Fruit fly (Drosophila melanogaster) whole organism, embryonic: Measurements from ENCODE around the gene Arp10.

Source experiments
- Abd-B ChIP-seq: fragments of 200-800 bp; sonication (Bioruptor generic); optimal IDR thresholded peaks from 2 replicates; lab custom pipeline; 2018; ENCODE audit warnings: missing biosample characterization, mild to moderate bottlenecking, missing genetic modification characterization, moderate library complexity
- Aef1 ChIP-seq: fragments of 200-800 bp; sonication (Bioruptor generic); IDR thresholded peaks from 3 replicates; pipeline ENCODE4 v1.3.6; 2022; ENCODE audit warnings: missing biosample characterization, missing genetic modification characterization
- Antp ChIP-seq: fragments of 200-800 bp; sonication (Bioruptor generic); optimal IDR thresholded peaks from 3 replicates; lab custom pipeline; 2016; ENCODE audit warnings: missing biosample characterization, missing genetic modification characterization
- BEAF-32 ChIP-seq: fragments of 200-800 bp; sonication (Bioruptor generic); optimal IDR thresholded peaks from 3 replicates; lab custom pipeline; 2017; ENCODE audit warnings: missing biosample characterization, missing genetic modification characterization, mild to moderate bottlenecking, moderate library complexity, missing genetic modification reagents
- Blimp-1 ChIP-seq: fragments of 200-800 bp; sonication (Bioruptor generic); optimal IDR thresholded peaks from 3 replicates; lab custom pipeline; 2018; ENCODE audit warnings: missing biosample characterization, missing genetic modification characterization, mild to moderate bottlenecking, moderate library complexity, missing genetic modification reagents
- C15 ChIP-seq: fragments of 200-800 bp; sonication (Bioruptor generic); IDR thresholded peaks from 3 replicates; pipeline ENCODE4 v1.3.6; 2022; ENCODE audit warnings: missing biosample characterization, missing genetic modification characterization
- CG10274 ChIP-seq: fragments of 200-800 bp; sonication (Bioruptor generic); optimal IDR thresholded peaks from 3 replicates; lab custom pipeline; 2017; ENCODE audit warnings: missing biosample characterization, mild to moderate bottlenecking, missing genetic modification characterization
- CG10654 ChIP-seq: fragments of 200-800 bp; sonication (Bioruptor generic); optimal IDR thresholded peaks from 2 replicates; lab custom pipeline; 2016; ENCODE audit warnings: missing biosample characterization, missing genetic modification characterization
- CG11560 ChIP-seq: fragments of 200-800 bp; sonication (Bioruptor generic); IDR thresholded peaks from 3 replicates; pipeline ENCODE4 v1.3.6; 2022; ENCODE audit warnings: missing biosample characterization, missing genetic modification characterization
- CG12219 ChIP-seq: fragments of 200-800 bp; sonication (Bioruptor generic); optimal IDR thresholded peaks from 3 replicates; lab custom pipeline; 2018; ENCODE audit warnings: missing biosample characterization, mild to moderate bottlenecking, missing genetic modification characterization
- CG13287 ChIP-seq: fragments of 200-800 bp; sonication (Bioruptor generic); IDR thresholded peaks from 2 replicates; pipeline ENCODE4 v1.3.6; 2022; ENCODE audit warnings: missing biosample characterization, missing genetic modification characterization; ENCODE audit not compliant: partially characterized antibody
- CG15073 ChIP-seq: fragments of 200-800 bp; sonication (Bioruptor generic); optimal IDR thresholded peaks from 2 replicates; lab custom pipeline; 2016; ENCODE audit warnings: missing biosample characterization, missing genetic modification characterization
- CG17359 ChIP-seq: fragments of 200-800 bp; sonication (Bioruptor generic); optimal IDR thresholded peaks from 3 replicates; lab custom pipeline; 2018; ENCODE audit warnings: missing biosample characterization, mild to moderate bottlenecking, missing genetic modification characterization, moderate library complexity
- CG17612 ChIP-seq: fragments of 200-800 bp; sonication (Bioruptor generic); IDR thresholded peaks from 2 replicates; pipeline ENCODE4 v1.3.6; 2022; ENCODE audit warnings: missing biosample characterization, missing genetic modification characterization
- CG17829 ChIP-seq: fragments of 200-800 bp; optimal IDR thresholded peaks from 2 replicates; lab custom pipeline; 2019; ENCODE audit warnings: missing biosample characterization, mild to moderate bottlenecking, missing genetic modification characterization, moderate library complexity
- CG18011 ChIP-seq: fragments of 200-800 bp; sonication (Bioruptor generic); optimal IDR thresholded peaks from 2 replicates; lab custom pipeline; 2017; ENCODE audit warnings: missing biosample characterization, missing genetic modification characterization, mild to moderate bottlenecking, moderate library complexity, missing genotype
- CG18599 ChIP-seq: fragments of 200-800 bp; sonication (Bioruptor generic); optimal IDR thresholded peaks from 3 replicates; lab custom pipeline; 2017; ENCODE audit warnings: missing biosample characterization, missing genetic modification characterization, mild to moderate bottlenecking, moderate library complexity, missing genetic modification reagents
- CG32532 ChIP-seq: fragments of 200-800 bp; sonication (Bioruptor generic); IDR thresholded peaks from 2 replicates; pipeline ENCODE4 v1.3.6; 2022; ENCODE audit warnings: missing biosample characterization, missing genetic modification characterization
- CG3838 ChIP-seq: fragments of 200-800 bp; sonication (Bioruptor generic); optimal IDR thresholded peaks from 3 replicates; lab custom pipeline; 2016; ENCODE audit warnings: missing biosample characterization, missing genetic modification characterization
- CG5953 ChIP-seq: fragments of 200-800 bp; sonication (Bioruptor generic); IDR thresholded peaks from 2 replicates; pipeline ENCODE4 v1.3.6; 2022; ENCODE audit warnings: missing biosample characterization, missing genetic modification characterization
- CG6813 ChIP-seq: fragments of 200-800 bp; sonication (Bioruptor generic); optimal IDR thresholded peaks from 2 replicates; lab custom pipeline; 2017; ENCODE audit warnings: missing biosample characterization, missing genetic modification characterization, mild to moderate bottlenecking, moderate library complexity, missing genetic modification reagents
- CG8944 ChIP-seq: fragments of 200-800 bp; sonication (Bioruptor generic); optimal IDR thresholded peaks from 3 replicates; lab custom pipeline; 2016; ENCODE audit warnings: missing biosample characterization, missing genetic modification characterization
- CG9727 ChIP-seq: fragments of 200-800 bp; sonication (Bioruptor generic); optimal IDR thresholded peaks from 3 replicates; lab custom pipeline; 2017; ENCODE audit warnings: missing biosample characterization, mild to moderate bottlenecking, missing genetic modification characterization
- CG9876 ChIP-seq: fragments of 200-800 bp; sonication (Bioruptor generic); optimal IDR thresholded peaks from 2 replicates; lab custom pipeline; 2016; ENCODE audit warnings: missing biosample characterization, missing genetic modification characterization
- Camta ChIP-seq: fragments of 200-800 bp; sonication (Bioruptor generic); optimal IDR thresholded peaks from 2 replicates; lab custom pipeline; 2016; ENCODE audit warnings: missing biosample characterization, missing genetic modification characterization
- Dbx ChIP-seq: fragments of 200-800 bp; sonication (Bioruptor generic); IDR thresholded peaks from 3 replicates; pipeline ENCODE4 v1.3.6; 2022; ENCODE audit warnings: missing biosample characterization, missing genetic modification characterization
- Deaf1 ChIP-seq: fragments of 200-800 bp; optimal IDR thresholded peaks from 3 replicates; lab custom pipeline; 2019; ENCODE audit warnings: missing biosample characterization, mild to moderate bottlenecking, missing genetic modification characterization, moderate library complexity
- Gsc ChIP-seq: fragments of 200-800 bp; sonication (Bioruptor generic); IDR thresholded peaks from 2 replicates; pipeline ENCODE4 v1.3.6; 2022; ENCODE audit warnings: missing biosample characterization, missing genetic modification characterization
- HLH3B ChIP-seq: fragments of 200-800 bp; sonication (Bioruptor generic); IDR thresholded peaks from 2 replicates; pipeline ENCODE4 v1.3.6; 2022; ENCODE audit warnings: missing biosample characterization, missing genetic modification characterization
- HLHmδ ChIP-seq: fragments of 200-800 bp; sonication (Bioruptor generic); optimal IDR thresholded peaks from 2 replicates; lab custom pipeline; 2018; ENCODE audit warnings: missing biosample characterization, mild to moderate bottlenecking, missing genetic modification characterization, moderate library complexity
- Pdp1 ChIP-seq, 2 experiments: fragments of 200-800 bp; sonication (Bioruptor generic); optimal IDR thresholded peaks; 3 replicates each; lab custom pipeline; 2016; ENCODE audit warnings: missing biosample characterization in 2 of 2, missing genetic modification characterization in 2 of 2, mild to moderate bottlenecking in 1 of 2, moderate library complexity in 1 of 2
- Ptx1 ChIP-seq: fragments of 200-800 bp; sonication (Bioruptor generic); IDR thresholded peaks from 2 replicates; pipeline ENCODE4 v1.3.6; 2022; ENCODE audit warnings: missing biosample characterization, missing genetic modification characterization
- Trl ChIP-seq, 3 experiments: fragments of >200 bp in 2 of 3; fragments of 200-800 bp in 1 of 3; sonication (Bioruptor generic) in 1 of 3; optimal IDR thresholded peaks; 2 replicates in 1 of 3; 3 replicates in 2 of 3; lab custom pipeline; 2016 to 2017; ENCODE audit warnings: missing biosample characterization in 1 of 3, missing genetic modification characterization in 1 of 3
- al ChIP-seq: fragments of 200-800 bp; sonication (Bioruptor generic); IDR thresholded peaks from 2 replicates; pipeline ENCODE4 v1.3.6; 2022; ENCODE audit warnings: missing biosample characterization, missing genetic modification characterization
- az2 ChIP-seq: fragments of 200-800 bp; sonication (Bioruptor generic); optimal IDR thresholded peaks from 3 replicates; lab custom pipeline; 2016; ENCODE audit warnings: missing biosample characterization, missing genetic modification characterization
- chif ChIP-seq, 2 experiments: fragments of 200-800 bp; sonication (Bioruptor generic); optimal IDR thresholded peaks; 3 replicates each; lab custom pipeline; 2016; ENCODE audit warnings: missing biosample characterization in 2 of 2, missing genetic modification characterization in 2 of 2
- crc ChIP-seq: fragments of 200-800 bp; sonication (Bioruptor generic); optimal IDR thresholded peaks from 2 replicates; lab custom pipeline; 2016; ENCODE audit warnings: missing biosample characterization, missing genetic modification characterization
- da ChIP-seq: fragments of 200-800 bp; sonication (Bioruptor generic); optimal IDR thresholded peaks from 2 replicates; lab custom pipeline; 2016; ENCODE audit warnings: missing biosample characterization, missing genetic modification characterization
- en ChIP-seq: fragments of 200-800 bp; sonication (Bioruptor generic); optimal IDR thresholded peaks from 2 replicates; lab custom pipeline; 2016; ENCODE audit warnings: missing biosample characterization, missing genetic modification characterization
- eve ChIP-seq, 2 experiments: fragments of >200 bp; optimal IDR thresholded peaks; 2 replicates each; lab custom pipeline; 2017; ENCODE audit warnings: missing biosample characterization in 2 of 2, missing genetic modification characterization in 2 of 2
- gem ChIP-seq: fragments of 200-800 bp; sonication (Bioruptor generic); optimal IDR thresholded peaks from 2 replicates; lab custom pipeline; 2019; ENCODE audit warnings: missing biosample characterization, mild to moderate bottlenecking, missing genetic modification characterization, moderate library complexity
- gro ChIP-seq: fragments of 200-800 bp; sonication (Bioruptor generic); optimal IDR thresholded peaks from 2 replicates; lab custom pipeline; 2016; ENCODE audit warnings: missing biosample characterization, missing genetic modification characterization
- insv ChIP-seq, 2 experiments: fragments of 200-800 bp; sonication (Bioruptor generic); optimal IDR thresholded peaks; 3 replicates each; lab custom pipeline; 2016 to 2018; ENCODE audit warnings: missing biosample characterization in 2 of 2, missing genetic modification characterization in 2 of 2
- jigr1 ChIP-seq: fragments of 200-800 bp; sonication (Bioruptor generic); IDR thresholded peaks from 3 replicates; pipeline ENCODE4 v1.3.6; 2022; ENCODE audit warnings: missing biosample characterization, missing genetic modification characterization
- lola ChIP-seq, 3 experiments: fragments of >200 bp in 2 of 3; fragments of 200-800 bp in 1 of 3; sonication (Bioruptor generic) in 1 of 3; optimal IDR thresholded peaks; 2 replicates each; lab custom pipeline; 2017 to 2019; ENCODE audit warnings: missing biosample characterization in 3 of 3, missing genetic modification characterization in 3 of 3, mild to moderate bottlenecking in 1 of 3, moderate library complexity in 1 of 3
- lov ChIP-seq, 2 experiments: fragments of 200-800 bp in 1 of 2; fragments of >200 bp in 1 of 2; sonication (Bioruptor generic) in 1 of 2; IDR thresholded peaks in 1 of 2; optimal IDR thresholded peaks in 1 of 2; 2 replicates in 1 of 2; 3 replicates in 1 of 2; pipeline versions ENCODE4 v1.3.6 to Lab custom; 2017 to 2022; ENCODE audit warnings: missing biosample characterization in 1 of 2, missing genetic modification characterization in 1 of 2
- nau ChIP-seq: fragments of 200-800 bp; sonication (Bioruptor generic); optimal IDR thresholded peaks from 3 replicates; lab custom pipeline; 2017; ENCODE audit warnings: missing biosample characterization, mild to moderate bottlenecking, missing genetic modification characterization, missing genetic modification reagents
- pho ChIP-seq: fragments of 200-800 bp; sonication (Bioruptor generic); optimal IDR thresholded peaks from 2 replicates; lab custom pipeline; 2016; ENCODE audit warnings: missing biosample characterization, missing genetic modification characterization
- sens ChIP-seq: fragments of 200-800 bp; sonication (Bioruptor generic); peaks from one replicate; lab custom pipeline; 2016; ENCODE audit warnings: missing biosample characterization, missing genetic modification characterization
- sim ChIP-seq: fragments of 200-800 bp; sonication (Bioruptor generic); IDR thresholded peaks from 2 replicates; pipeline ENCODE4 v1.3.6; 2022; ENCODE audit warnings: missing biosample characterization, missing genetic modification characterization

Arp10 gene

DNA sequence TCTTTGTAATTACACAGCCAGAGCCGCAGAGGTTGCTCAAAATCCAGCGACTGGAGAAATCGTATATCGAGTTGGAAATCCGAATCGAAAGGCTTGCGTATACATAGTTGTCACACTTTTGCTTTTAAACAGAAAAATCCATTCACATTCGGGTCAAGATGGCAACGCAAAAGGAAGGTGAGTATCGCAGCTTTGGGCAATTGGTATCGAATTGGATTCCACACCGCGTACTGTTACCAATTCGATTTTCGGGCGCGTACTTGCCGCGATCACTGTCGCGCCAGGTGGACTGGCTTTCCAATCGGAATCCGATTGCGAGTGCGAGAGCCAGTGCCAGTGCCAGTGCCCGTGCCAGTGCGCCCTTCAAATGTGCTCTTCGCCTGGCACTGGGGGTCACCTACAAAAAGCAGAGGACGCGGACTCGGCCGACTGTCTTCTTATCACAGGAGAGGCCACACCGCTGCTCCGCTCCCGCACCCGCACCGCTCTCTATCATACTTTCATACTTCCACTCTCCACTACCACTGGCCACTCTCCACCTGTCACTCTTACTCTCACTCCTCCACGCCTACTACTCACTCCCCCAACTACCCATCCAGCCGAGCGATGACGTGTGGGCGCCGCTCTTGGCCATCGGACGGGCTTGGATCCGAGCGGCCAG, 21.6 kb upstream of the Arp10 start (continued):
- TF ChIP-seq CG9727 (no peak), CG10654 (GFP tag; lab: Kevin White, UChicago) (no peak), CG15073 (GFP tag; lab: Kevin White, UChicago) (no peak), C15 (no peak), sim (no peak), Blimp-1 (GFP tag; lab: Kevin White, UChicago) (peak; percentile 68), CG17829 (tag; lab: Kevin White, UChicago) (no peak), Gsc (GFP tag; lab: Robert Waterston, UW) (no peak), CG18011 (GFP tag; lab: Kevin White, UChicago) (no peak), eve (GFP tag; optimal IDR thresholded peaks at IDR 0.05; lab: Kevin White, UChicago) (no peak), en (GFP tag; lab: Kevin White, UChicago) (no peak), CG17612 (GFP tag; lab: Robert Waterston, UW) (no peak), az2 (GFP tag; lab: Kevin White, UChicago) (no peak), Dbx (GFP tag; lab: Robert Waterston, UW) (no peak), jigr1 (no peak), pho (GFP tag; lab: Kevin White, UChicago) (no peak), gem (tag; lab: Kevin White, UChicago) (no peak), CG3838 (GFP tag; lab: Kevin White, UChicago) (no peak), lola (GFP tag; optimal IDR thresholded peaks at IDR 0.05; lab: Kevin White, UChicago) (no peak), HLHmδ (GFP tag; lab: Kevin White, UChicago) (no peak), sens (peak; percentile 37), BEAF-32 (peak; percentile 7), CG5953 (GFP tag; lab: Robert Waterston, UW) (no peak), da (GFP tag; lab: Kevin White, UChicago) (no peak), HLH3B (no peak), CG12219 (GFP tag; lab: Kevin White, UChicago) (no peak), CG13287 (GFP tag; lab: Robert Waterston, UW) (no peak), CG6813 (GFP tag; lab: Kevin White, UChicago) (no peak), Ptx1 (no peak), CG9876 (GFP tag; lab: Kevin White, UChicago) (no peak), Trl (optimal IDR thresholded peaks at IDR 0.05; lab: Kevin White, UChicago) (peak; percentile 46 to 50), Trl (GFP tag; optimal IDR thresholded peaks at IDR 0.05; lab: Kevin White, UChicago) (no peak), Pdp1 (GFP tag; optimal IDR thresholded peaks at IDR 0.05; lab: Kevin White, UChicago) (no peak), CG11560 (tag; lab: Robert Waterston, UW) (no peak), CG10274 (no peak), CG17359 (tag; lab: Kevin White, UChicago) (no peak), Aef1 (GFP tag; lab: Robert Waterston, UW) (no peak), chif (GFP tag; optimal IDR thresholded peaks at IDR 0.05; lab: Kevin White, UChicago) (no peak), nau (no peak), gro (GFP tag; lab: Kevin White, UChicago) (no peak), CG8944 (GFP tag; lab: Kevin White, UChicago) (no peak), Antp (no peak), CG32532 (GFP tag; lab: Robert Waterston, UW) (no peak), crc (GFP tag; lab: Kevin White, UChicago) (no peak), Deaf1 (tag; lab: Kevin White, UChicago) (peak; percentile 36), lov (optimal IDR thresholded peaks at IDR 0.05; lab: Kevin White, UChicago) (no peak), lov (GFP tag; IDR thresholded peaks at IDR 0.05; lab: Robert Waterston, UW) (no peak), Camta (GFP tag; lab: Kevin White, UChicago) (no peak), Abd-B (GFP tag; lab: Kevin White, UChicago) (no peak), CG18599 (GFP tag; lab: Kevin White, UChicago) (no peak), al (GFP tag; lab: Robert Waterston, UW) (no peak), insv (GFP tag; optimal IDR thresholded peaks at IDR 0.05; lab: Kevin White, UChicago) (peak in 1 of 2 experiments; percentile 84)
